Worm (Caenorhabditis elegans): Measurements from ENCODE around the gene chil-12.

ce11 chrV:15259904-15260303, 18.5 kb downstream of the chil-12 start, which contains the start of gene M01B2.8:
- TF ChIP-seq cnd-1 (tag; optimal IDR thresholded peaks at IDR 0.05) (no peak), sptf-1 (tag; optimal IDR thresholded peaks at IDR 0.05) (no peak), M03D4.4 (tag; optimal IDR thresholded peaks at IDR 0.05) (no peak), ztf-11 (tag; optimal IDR thresholded peaks at IDR 0.05) (no peak), nhr-28 (tag; optimal IDR thresholded peaks at IDR 0.05) (no peak)
